Fruit fly (Drosophila melanogaster): ENCODE measurements around the gene CG7173.

The CG7173 gene

DNA sequence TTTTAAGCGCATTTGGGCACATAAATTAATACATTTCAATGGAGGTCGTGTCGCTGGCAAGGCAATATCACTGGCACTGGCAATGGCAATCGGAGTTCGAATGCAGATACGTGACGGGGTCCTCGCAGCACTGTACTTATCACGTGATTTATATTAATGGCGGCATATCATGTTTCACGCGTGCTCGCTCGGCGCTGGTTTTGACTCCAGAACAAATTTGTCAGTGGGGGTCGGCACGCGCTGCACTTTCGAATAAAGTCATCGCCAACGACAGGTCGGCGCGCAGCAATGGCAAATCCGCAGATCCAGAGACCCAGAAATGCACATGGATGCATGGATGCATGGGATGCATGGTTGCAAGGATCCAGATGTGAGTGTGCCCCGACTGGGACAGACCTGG is 33.2 kb upstream of the CG7173 start:
- TF ChIP-seq psq (GFP tag; optimal IDR thresholded peaks at IDR 0.05): no peak
- TF ChIP-seq N (GFP tag; optimal IDR thresholded peaks at IDR 0.05): no peak
- no peak for TF ChIP-seq dl (GFP tag; optimal IDR thresholded peaks at IDR 0.05; ENCODE audit: insufficient read depth in 1 of 2, partially characterized antibody in 2 of 2)
- no peak for TF ChIP-seq br (GFP tag; optimal IDR thresholded peaks at IDR 0.05)
- TF ChIP-seq Dfd (GFP tag; optimal IDR thresholded peaks at IDR 0.05): no peak
- no peak for TF ChIP-seq ey (GFP tag; optimal IDR thresholded peaks at IDR 0.05)
- no peak for TF ChIP-seq CG9705 (GFP tag; optimal IDR thresholded peaks at IDR 0.05)
- no peak for TF ChIP-seq dmrt93B (GFP tag; optimal IDR thresholded peaks at IDR 0.05)
- no peak for TF ChIP-seq tai (GFP tag; optimal IDR thresholded peaks at IDR 0.05)
- TF ChIP-seq woc (GFP tag; optimal IDR thresholded peaks at IDR 0.05): no peak
- no peak for TF ChIP-seq HLH106 (tag; optimal IDR thresholded peaks at IDR 0.05)
- TF ChIP-seq dsf (GFP tag; optimal IDR thresholded peaks at IDR 0.05; ENCODE audit: borderline replicate concordance): no peak
- no peak for TF ChIP-seq Jra (GFP tag; optimal IDR thresholded peaks at IDR 0.05)
- no peak for TF ChIP-seq foxo (GFP tag; optimal IDR thresholded peaks at IDR 0.05)
- no peak for TF ChIP-seq CG32264 (GFP tag; optimal IDR thresholded peaks at IDR 0.05)

DNA sequence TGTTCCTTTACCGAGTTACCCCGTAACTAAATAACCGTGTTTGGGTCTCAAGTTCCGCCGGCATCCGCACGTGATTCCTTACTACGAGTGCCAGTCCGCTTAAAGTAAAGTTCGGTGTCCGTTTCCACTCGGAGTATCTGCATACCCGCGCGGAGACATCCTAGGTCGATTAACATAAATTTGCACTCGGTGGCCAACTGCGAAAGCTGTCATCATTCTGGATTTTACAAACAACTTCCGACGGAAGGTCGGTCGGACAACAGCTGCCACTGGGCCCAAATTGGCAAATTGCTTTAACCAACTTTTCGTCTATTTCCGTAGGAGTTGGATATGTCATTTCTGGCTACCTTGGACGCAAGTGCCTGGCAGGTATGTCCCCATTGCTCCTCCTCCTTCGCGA is 28.5 kb upstream of the CG7173 start, which contains the start of gene TfAP-2:
TfAP-2 (plus strand) TSS at position 301 of the 400 bp plus-strand sequence.
- no peak for TF ChIP-seq tai (GFP tag; optimal IDR thresholded peaks at IDR 0.05)
- no peak for TF ChIP-seq brk (GFP tag; optimal IDR thresholded peaks at IDR 0.05)
- TF ChIP-seq woc (GFP tag; optimal IDR thresholded peaks at IDR 0.05): no peak
- no peak for TF ChIP-seq Hr83 (GFP tag; optimal IDR thresholded peaks at IDR 0.05; ENCODE audit: poor library complexity, severe bottlenecking)
- no peak for TF ChIP-seq Dfd (GFP tag; optimal IDR thresholded peaks at IDR 0.05)
- no peak for TF ChIP-seq fru (GFP tag; optimal IDR thresholded peaks at IDR 0.05)
- no peak for TF ChIP-seq dsf (GFP tag; optimal IDR thresholded peaks at IDR 0.05; ENCODE audit: borderline replicate concordance)
- no peak for TF ChIP-seq Rel (GFP tag; optimal IDR thresholded peaks at IDR 0.05)
- no peak for TF ChIP-seq Rel (tag; optimal IDR thresholded peaks at IDR 0.05)
- no peak for TF ChIP-seq CG32264 (GFP tag; optimal IDR thresholded peaks at IDR 0.05)
- TF ChIP-seq dmrt93B (GFP tag; optimal IDR thresholded peaks at IDR 0.05): no peak
- no peak for TF ChIP-seq Dif (GFP tag; optimal IDR thresholded peaks at IDR 0.05; ENCODE audit: partially characterized antibody)
- TF ChIP-seq OdsH (GFP tag; optimal IDR thresholded peaks at IDR 0.05): no peak
- TF ChIP-seq Vsx2 (GFP tag; optimal IDR thresholded peaks at IDR 0.05; ENCODE audit: partially characterized antibody): no peak
- no peak for TF ChIP-seq br (GFP tag; optimal IDR thresholded peaks at IDR 0.05)
- TF ChIP-seq foxo (GFP tag; optimal IDR thresholded peaks at IDR 0.05): no peak
- TF ChIP-seq Sp1 (GFP tag; optimal IDR thresholded peaks at IDR 0.05): no peak

- TF ChIP-seq fru (GFP tag; optimal IDR thresholded peaks at IDR 0.05) (no peak), brk (GFP tag; optimal IDR thresholded peaks at IDR 0.05) (no peak), CrebA (GFP tag; optimal IDR thresholded peaks at IDR 0.05; ENCODE audit: borderline replicate concordance) (no peak), Sp1 (GFP tag; optimal IDR thresholded peaks at IDR 0.05) (no peak), GATAd (GFP tag; optimal IDR thresholded peaks at IDR 0.05) (no peak), Abd-B (GFP tag; optimal IDR thresholded peaks at IDR 0.05) (no peak), dl (GFP tag; optimal IDR thresholded peaks at IDR 0.05; ENCODE audit: insufficient read depth in 1 of 2, partially characterized antibody in 2 of 2) (no peak), h (GFP tag; optimal IDR thresholded peaks at IDR 0.05) (no peak), Mio (GFP tag; optimal IDR thresholded peaks at IDR 0.05) (no peak), foxo (GFP tag; optimal IDR thresholded peaks at IDR 0.05) (no peak), Rel (GFP tag; optimal IDR thresholded peaks at IDR 0.05) (no peak), Rel (tag; optimal IDR thresholded peaks at IDR 0.05) (no peak), Hnf4 (GFP tag; optimal IDR thresholded peaks at IDR 0.05) (no peak), lola (GFP tag; optimal IDR thresholded peaks at IDR 0.05) (no peak), sv (GFP tag; optimal IDR thresholded peaks at IDR 0.05) (no peak), CG9705 (GFP tag; optimal IDR thresholded peaks at IDR 0.05) (no peak), CG32264 (GFP tag; optimal IDR thresholded peaks at IDR 0.05) (no peak), jim (GFP tag; optimal IDR thresholded peaks at IDR 0.05) (no peak)
Observed at dm6 chr3L:21585397-21585796, 27.4 kb upstream of the CG7173 start.

- TF ChIP-seq Dif (GFP tag; optimal IDR thresholded peaks at IDR 0.05; ENCODE audit: partially characterized antibody) (peak; percentile 78), dl (GFP tag; optimal IDR thresholded peaks at IDR 0.05; ENCODE audit: insufficient read depth in 1 of 2, partially characterized antibody in 2 of 2) (peak; percentile 15 to 73), psq (GFP tag; optimal IDR thresholded peaks at IDR 0.05) (no peak)
Observed at dm6 chr3L:21584683-21585082, 26.7 kb upstream of the CG7173 start.

Measured in whole organism, wandering third instar larva.